Worm (Caenorhabditis elegans) whole organism, young adult: ENCODE measurements around the gene R02E12.12.
A peak's percentile ranks its signal among the peaks of the same experiment; 100 is the strongest.

Experiments used
- B0035.1 ChIP-seq: sonication (generic microtip); optimal IDR thresholded peaks from 2 replicates; lab custom pipeline; 2016; ENCODE audit warnings: missing genetic modification characterization, mild to moderate bottlenecking, missing compliant biosample characterization, missing genotype, missing genetic modification reagents
- B0336.3 ChIP-seq: fragments of 200-800 bp; sonication (Bioruptor generic); IDR thresholded peaks from 2 replicates; pipeline ENCODE4 v1.3.6; 2022; ENCODE audit warnings: missing genetic modification characterization, missing compliant biosample characterization
- F23B12.7 ChIP-seq: sonication (generic microtip); optimal IDR thresholded peaks from 2 replicates; lab custom pipeline; 2017; ENCODE audit warnings: missing genetic modification characterization, mild to moderate bottlenecking, missing compliant biosample characterization, antibody characterized with exemption, moderate library complexity; ENCODE audit not compliant: insufficient read depth
- F33H1.4 ChIP-seq: fragments of 200-800 bp; sonication (Bioruptor generic); IDR thresholded peaks from 2 replicates; pipeline ENCODE4 v1.3.6; 2022; ENCODE audit warnings: missing genetic modification reagents, missing genetic modification characterization, missing compliant biosample characterization
- F37B4.10 ChIP-seq: fragments of 200-800 bp; sonication (Bioruptor generic); IDR thresholded peaks from 2 replicates; pipeline ENCODE4 v1.3.6; 2022; ENCODE audit warnings: missing genetic modification characterization, missing compliant biosample characterization
- F52B5.7 ChIP-seq: sonication (generic microtip); optimal IDR thresholded peaks from 2 replicates; lab custom pipeline; 2016; ENCODE audit warnings: mild to moderate bottlenecking, missing genetic modification characterization, missing compliant biosample characterization
- Y53G8AR.9 ChIP-seq: fragments of 200-800 bp; sonication (Bioruptor generic); conservative IDR thresholded peaks from 2 replicates; pipeline ENCODE4 v1.3.6; 2022; ENCODE audit warnings: missing genetic modification reagents, missing genetic modification characterization, missing compliant biosample characterization
- Y56A3A.18 ChIP-seq: fragments of 200-800 bp; sonication (Bioruptor generic); IDR thresholded peaks from 2 replicates; pipeline ENCODE4 v1.3.6; 2022; ENCODE audit warnings: missing genetic modification reagents, missing genetic modification characterization, missing compliant biosample characterization
- akir-1 ChIP-seq: fragments of 200-800 bp; sonication (Bioruptor generic); optimal IDR thresholded peaks from 2 replicates; lab custom pipeline; 2018; ENCODE audit warnings: mild to moderate bottlenecking, missing genetic modification characterization, moderate library complexity, missing compliant biosample characterization
- aptf-3 ChIP-seq: fragments of 200-800 bp; sonication (Bioruptor generic); IDR thresholded peaks from 2 replicates; pipeline ENCODE4 v1.3.6; 2022; ENCODE audit warnings: missing genetic modification characterization, missing compliant biosample characterization
- atf-7 ChIP-seq: sonication (generic microtip); optimal IDR thresholded peaks from 2 replicates; lab custom pipeline; 2017; ENCODE audit warnings: mild to moderate bottlenecking, missing genetic modification characterization, missing compliant biosample characterization
- attf-3 ChIP-seq: fragments of 200-800 bp; sonication (Bioruptor generic); conservative IDR thresholded peaks from 2 replicates; pipeline ENCODE4 v1.3.6; 2022; ENCODE audit warnings: missing genetic modification reagents, missing genetic modification characterization, missing compliant biosample characterization
- attf-6 ChIP-seq: fragments of 200-800 bp; sonication (Bioruptor generic); IDR thresholded peaks from 2 replicates; pipeline ENCODE4 v1.3.6; 2022; ENCODE audit warnings: missing genetic modification reagents, missing genetic modification characterization, missing compliant biosample characterization
- bed-2 ChIP-seq: fragments of 200-800 bp; sonication (Bioruptor generic); IDR thresholded peaks from 2 replicates; pipeline ENCODE4 v1.3.6; 2022; ENCODE audit warnings: missing genetic modification reagents, missing genetic modification characterization, missing compliant biosample characterization
- cebp-2 ChIP-seq: fragments of 200-800 bp; sonication (Bioruptor generic); IDR thresholded peaks from 2 replicates; pipeline ENCODE4 v1.3.6; 2022; ENCODE audit warnings: missing genetic modification characterization, missing compliant biosample characterization
- ceh-79 ChIP-seq: sonication (generic microtip); optimal IDR thresholded peaks from 2 replicates; lab custom pipeline; 2017; ENCODE audit warnings: mild to moderate bottlenecking, missing genetic modification characterization, missing compliant biosample characterization
- ceh-91 ChIP-seq: fragments of 200-800 bp; sonication (Bioruptor generic); IDR thresholded peaks from 2 replicates; pipeline ENCODE4 v1.3.6; 2022; ENCODE audit warnings: missing genetic modification reagents, missing genetic modification characterization, missing compliant biosample characterization
- chd-7 ChIP-seq: sonication (generic microtip); optimal IDR thresholded peaks from 2 replicates; lab custom pipeline; 2016; ENCODE audit warnings: mild to moderate bottlenecking, missing genetic modification characterization, moderate library complexity, missing compliant biosample characterization
- die-1 ChIP-seq: sonication (generic microtip); optimal IDR thresholded peaks from 2 replicates; lab custom pipeline; 2016; ENCODE audit warnings: missing genotype, mild to moderate bottlenecking, missing genetic modification characterization, missing compliant biosample characterization
- dox-1 ChIP-seq: fragments of 200-800 bp; sonication (Bioruptor generic); IDR thresholded peaks from 2 replicates; pipeline ENCODE4 v1.3.6; 2022; ENCODE audit warnings: missing genetic modification reagents, missing genetic modification characterization, missing compliant biosample characterization
- efl-1 ChIP-seq: fragments of 150-350 bp; optimal IDR thresholded peaks from 2 replicates; lab custom pipeline; 2014; ENCODE audit warnings: missing biosample characterization, missing genetic modification reagents, missing genetic modification characterization
- egl-18 ChIP-seq: fragments of 200-800 bp; sonication (Bioruptor generic); IDR thresholded peaks from 2 replicates; pipeline ENCODE4 v1.3.6; 2022; ENCODE audit warnings: missing genetic modification reagents, missing genetic modification characterization, missing compliant biosample characterization
- ets-4 ChIP-seq: fragments of 200-800 bp; sonication (Bioruptor generic); optimal IDR thresholded peaks from 2 replicates; lab custom pipeline; 2018; ENCODE audit warnings: mild to moderate bottlenecking, missing genetic modification characterization, missing compliant biosample characterization
- lin-26 ChIP-seq: fragments of 200-800 bp; sonication (Bioruptor generic); IDR thresholded peaks from 2 replicates; pipeline ENCODE4 v1.3.6; 2022; ENCODE audit warnings: missing genetic modification reagents, missing genetic modification characterization, missing compliant biosample characterization
- lin-54 ChIP-seq: fragments of 200-800 bp; sonication (Bioruptor generic); optimal IDR thresholded peaks from 2 replicates; lab custom pipeline; 2018; ENCODE audit warnings: mild to moderate bottlenecking, missing genetic modification characterization, missing compliant biosample characterization
- mel-28 ChIP-seq: sonication (generic microtip); optimal IDR thresholded peaks from 2 replicates; lab custom pipeline; 2016; ENCODE audit warnings: borderline replicate concordance, mild to moderate bottlenecking, missing genetic modification characterization, missing compliant biosample characterization
- mxl-1 ChIP-seq: sonication (generic microtip); optimal IDR thresholded peaks from 2 replicates; lab custom pipeline; 2016; ENCODE audit warnings: missing genetic modification characterization, missing compliant biosample characterization
- nfya-1 ChIP-seq: sonication (generic microtip); optimal IDR thresholded peaks from 2 replicates; lab custom pipeline; 2017; ENCODE audit warnings: antibody characterized with exemption, missing compliant biosample characterization, missing genetic modification characterization, borderline replicate concordance; ENCODE audit not compliant: insufficient read depth
- nfyb-1 ChIP-seq: fragments of 200-800 bp; sonication (Bioruptor generic); IDR thresholded peaks from 2 replicates; pipeline ENCODE4 v1.3.6; 2022; ENCODE audit warnings: missing genetic modification reagents, missing genetic modification characterization, missing compliant biosample characterization
- nhr-120 ChIP-seq: fragments of 200-800 bp; sonication (Bioruptor generic); IDR thresholded peaks from 2 replicates; pipeline ENCODE4 v1.3.6; 2022; ENCODE audit warnings: missing genetic modification characterization, missing compliant biosample characterization
- nhr-80 ChIP-seq: sonication (generic microtip); optimal IDR thresholded peaks from 2 replicates; lab custom pipeline; 2016; ENCODE audit warnings: missing genetic modification characterization, missing compliant biosample characterization
- rpc-1 ChIP-seq, 2 experiments: fragments of 150-350 bp in 1 of 2; sonication (generic microtip) in 1 of 2; optimal IDR thresholded peaks; 2 replicates each; lab custom pipeline; 2014 to 2018; ENCODE audit warnings: missing biosample characterization in 1 of 2, missing genetic modification characterization in 1 of 2, missing genetic modification reagents in 1 of 2, missing genotype in 1 of 2
- snpc-4 ChIP-seq, 5 experiments: fragments of 150-350 bp in 1 of 5; sonication (generic microtip) in 4 of 5; optimal IDR thresholded peaks; 2 replicates each; lab custom pipeline; 2014 to 2018; ENCODE audit warnings: missing genetic modification characterization in 5 of 5, missing biosample characterization in 3 of 5, antibody characterized with exemption in 2 of 5, mild to moderate bottlenecking in 2 of 5, missing compliant biosample characterization in 2 of 5, missing genotype in 2 of 5, moderate library complexity in 2 of 5, missing genetic modification reagents in 1 of 5
- tbp1 ChIP-seq: fragments of 200-800 bp; sonication (Bioruptor generic); optimal IDR thresholded peaks from 2 replicates; lab custom pipeline; 2018; ENCODE audit warnings: mild to moderate bottlenecking, missing genetic modification characterization, missing compliant biosample characterization
- unc-130 ChIP-seq: sonication (generic microtip); optimal IDR thresholded peaks from 2 replicates; lab custom pipeline; 2016; ENCODE audit warnings: missing genetic modification reagents, missing genetic modification characterization, missing compliant biosample characterization
- unc-62 ChIP-seq: fragments of 150-350 bp; optimal IDR thresholded peaks from 2 replicates; lab custom pipeline; 2014; ENCODE audit warnings: missing biosample characterization, missing genetic modification reagents, missing genetic modification characterization
- zim-3 ChIP-seq: sonication (generic microtip); optimal IDR thresholded peaks from 2 replicates; lab custom pipeline; 2017; ENCODE audit warnings: mild to moderate bottlenecking, missing genetic modification characterization, moderate library complexity, missing compliant biosample characterization
- ztf-25 ChIP-seq: fragments of 200-800 bp; sonication (Bioruptor generic); IDR thresholded peaks from 2 replicates; pipeline ENCODE4 v1.3.6; 2022; ENCODE audit warnings: missing genetic modification reagents, missing genetic modification characterization, missing compliant biosample characterization
- ztf-26 ChIP-seq: sonication (generic microtip); optimal IDR thresholded peaks from 2 replicates; lab custom pipeline; 2017; ENCODE audit warnings: missing genetic modification characterization, missing compliant biosample characterization
- ztf-28 ChIP-seq: fragments of 200-800 bp; sonication (Bioruptor generic); IDR thresholded peaks from 2 replicates; pipeline ENCODE4 v1.3.6; 2022; ENCODE audit warnings: missing genetic modification reagents, missing genetic modification characterization, missing compliant biosample characterization

The R02E12.12 gene

ce11 chrX:3969980-3970403 lies 33.3 kb upstream of the R02E12.12 start (continued):
- TF ChIP-seq tbp1 (GFP tag; lab: Kevin White, UChicago) (peak; percentile 93), chd-7 (tag; lab: Kevin White, UChicago) (peak; percentile 94), unc-130 (GFP tag; lab: Kevin White, UChicago) (peak; percentile 2), attf-3 (peak; percentile 66), Y56A3A.18 (GFP tag; lab: Robert Waterston, UW) (peak; percentile 88), ztf-28 (GFP tag; lab: Robert Waterston, UW) (peak; percentile 83), ceh-79 (tag; lab: Kevin White, UChicago) (peak; percentile 77), rpc-1 (optimal IDR thresholded peaks at IDR 0.05; lab: Kevin White, UChicago) (peak; percentile 79), rpc-1 (tag; optimal IDR thresholded peaks at IDR 0.05; lab: Kevin White, UChicago) (peak; percentile 79), mxl-1 (tag; lab: Kevin White, UChicago) (peak; percentile 56), F23B12.7 (tag; lab: Kevin White, UChicago) (peak; percentile 20), ztf-25 (GFP tag; lab: Robert Waterston, UW) (peak; percentile 89), dox-1 (peak; percentile 94), cebp-2 (GFP tag; lab: Robert Waterston, UW) (peak; percentile 86; the same call in 1 of the 2 replicates), die-1 (tag; lab: Kevin White, UChicago) (peak; percentile 91), nfyb-1 (peak; percentile 89)

- TF ChIP-seq lin-54 (GFP tag; lab: Kevin White, UChicago) (no peak), Y53G8AR.9 (GFP tag; lab: Robert Waterston, UW) (0 out of 2 replicates have a peak, but pooled peaks have one; percentile 29), zim-3 (tag; lab: Kevin White, UChicago) (peak; percentile 20), nhr-120 (no peak)
Measured at ce11 chrX:3970786-3971185, 32.5 kb upstream of the R02E12.12 start.

- TF ChIP-seq mel-28 (tag; lab: Kevin White, UChicago) (no peak), efl-1 (GFP tag; lab: Kevin White, UChicago) (no peak), nfya-1 (no peak), ets-4 (GFP tag; lab: Kevin White, UChicago) (no peak), lin-26 (GFP tag; lab: Robert Waterston, UW) (no peak), bed-2 (GFP tag; lab: Robert Waterston, UW) (no peak), B0035.1 (no peak), attf-6 (GFP tag; lab: Robert Waterston, UW) (no peak)
Measured at ce11 chrX:3973534-3973933, 29.8 kb upstream of the R02E12.12 start, which contains the start of gene C16B8.4. Gene C16B8.4 (minus strand): TSS chrX:3973634.

- TF ChIP-seq atf-7 (tag; lab: Kevin White, UChicago) (no peak), ztf-26 (no peak), B0336.3 (GFP tag; lab: Robert Waterston, UW) (no peak), ceh-79 (tag; lab: Kevin White, UChicago) (no peak), akir-1 (no peak), mel-28 (tag; lab: Kevin White, UChicago) (no peak), F52B5.7 (tag; lab: Kevin White, UChicago) (no peak), egl-18 (no peak), F37B4.10 (GFP tag; lab: Robert Waterston, UW) (no peak), nhr-80 (tag; lab: Kevin White, UChicago) (no peak), unc-62 (GFP tag; lab: Kevin White, UChicago) (no peak), chd-7 (tag; lab: Kevin White, UChicago) (no peak), snpc-4 (GFP tag; optimal IDR thresholded peaks at IDR 0.05; lab: Kevin White, UChicago) (no peak), snpc-4 (tag; optimal IDR thresholded peaks at IDR 0.05; lab: Kevin White, UChicago) (no peak), nfyb-1 (no peak), F33H1.4 (GFP tag; lab: Robert Waterston, UW) (no peak), ceh-91 (no peak), unc-130 (GFP tag; lab: Kevin White, UChicago) (no peak), B0035.1 (no peak), aptf-3 (GFP tag; lab: Robert Waterston, UW) (no peak)
Measured at ce11 chrX:3974160-3974559, 29.2 kb upstream of the R02E12.12 start.
